Worm (Caenorhabditis elegans) whole organism, early embryonic: Measurements from ENCODE around the gene F09E10.7.

Experiments used
- B0310.2 ChIP-seq: sonication (generic microtip); optimal IDR thresholded peaks from 2 replicates; lab custom pipeline; 2016; ENCODE audit warnings: mild to moderate bottlenecking, missing genetic modification characterization, missing compliant biosample characterization
- F13C5.2 ChIP-seq: sonication (generic microtip); optimal IDR thresholded peaks from 2 replicates; lab custom pipeline; 2017; ENCODE audit warnings: mild to moderate bottlenecking, missing genetic modification characterization, inconsistent platforms, missing compliant biosample characterization
- aly-1 ChIP-seq: sonication (generic microtip); optimal IDR thresholded peaks from 2 replicates; lab custom pipeline; 2016; ENCODE audit warnings: missing genetic modification characterization, missing compliant biosample characterization
- ama-1 ChIP-seq: fragments of 150-350 bp; optimal IDR thresholded peaks from 2 replicates; lab custom pipeline; 2014
- ceh-13 ChIP-seq: fragments of 200-800 bp; sonication (Bioruptor generic); optimal IDR thresholded peaks from 2 replicates; lab custom pipeline; 2018; ENCODE audit warnings: mild to moderate bottlenecking, missing genetic modification characterization, missing compliant biosample characterization
- ceh-36 ChIP-seq: sonication (generic microtip); optimal IDR thresholded peaks from 2 replicates; lab custom pipeline; 2016; ENCODE audit warnings: missing genetic modification characterization, inconsistent platforms, missing compliant biosample characterization
- ets-7 ChIP-seq: sonication (generic microtip); optimal IDR thresholded peaks from 2 replicates; lab custom pipeline; 2016; ENCODE audit warnings: missing genotype, missing genetic modification characterization, missing compliant biosample characterization
- flt-1 ChIP-seq: fragments of 200-800 bp; sonication (Bioruptor generic); IDR thresholded peaks from 2 replicates; pipeline ENCODE4 v1.3.6; 2022; ENCODE audit warnings: missing genetic modification characterization, missing compliant biosample characterization
- hmbx-1 ChIP-seq: sonication (generic microtip); optimal IDR thresholded peaks from 2 replicates; lab custom pipeline; 2016; ENCODE audit warnings: mild to moderate bottlenecking, missing genetic modification characterization, missing compliant biosample characterization
- hmg-4 ChIP-seq: fragments of 200-800 bp; sonication (Bioruptor generic); optimal IDR thresholded peaks from 2 replicates; lab custom pipeline; 2018; ENCODE audit warnings: mild to moderate bottlenecking, missing genetic modification characterization, missing compliant biosample characterization
- hnd-1 ChIP-seq: sonication (generic microtip); optimal IDR thresholded peaks from 2 replicates; lab custom pipeline; 2016; ENCODE audit warnings: missing genetic modification characterization, missing compliant biosample characterization
- pes-1 ChIP-seq: fragments of 200-800 bp; sonication (Bioruptor generic); IDR thresholded peaks from 2 replicates; pipeline ENCODE4 v1.3.6; 2022; ENCODE audit warnings: missing genetic modification reagents, missing genetic modification characterization, missing compliant biosample characterization
- scrt-1 ChIP-seq: fragments of 200-800 bp; sonication (Bioruptor generic); IDR thresholded peaks from 2 replicates; pipeline ENCODE4 v1.3.6; 2022; ENCODE audit warnings: missing genetic modification characterization, missing compliant biosample characterization
- sea-1 ChIP-seq: fragments of 200-800 bp; sonication (Bioruptor generic); conservative IDR thresholded peaks from 2 replicates; pipeline ENCODE4 v1.3.6; 2022; ENCODE audit warnings: missing genetic modification characterization, missing compliant biosample characterization
- tbx-11 ChIP-seq: fragments of 200-800 bp; sonication (Bioruptor generic); IDR thresholded peaks from 2 replicates; pipeline ENCODE4 v1.3.6; 2022; ENCODE audit warnings: missing genetic modification characterization, missing compliant biosample characterization
- tbx-37 ChIP-seq: fragments of 200-800 bp; sonication (Bioruptor generic); conservative IDR thresholded peaks from 2 replicates; pipeline ENCODE4 v1.3.6; 2022; ENCODE audit warnings: missing genetic modification reagents, missing genetic modification characterization, missing compliant biosample characterization
- tra-4 ChIP-seq: sonication (generic microtip); optimal IDR thresholded peaks from 2 replicates; lab custom pipeline; 2017; ENCODE audit warnings: missing genetic modification characterization, missing compliant biosample characterization

Gene F09E10.7

ce11 chrX:1492174-1492573 is 9.5 kb downstream of the F09E10.7 start:
- TF ChIP-seq F13C5.2 (tag; lab: Kevin White, UChicago) (no peak), B0310.2 (tag; lab: Kevin White, UChicago) (no peak), tbx-11 (GFP tag; lab: Robert Waterston, UW) (no peak), ceh-13 (no peak), hmbx-1 (tag; lab: Kevin White, UChicago) (no peak), hmg-4 (GFP tag; lab: Kevin White, UChicago) (no peak), hnd-1 (tag; lab: Kevin White, UChicago) (no peak), ets-7 (tag; lab: Kevin White, UChicago) (no peak), pes-1 (GFP tag; lab: Robert Waterston, UW) (no peak), aly-1 (tag; lab: Kevin White, UChicago) (no peak)

- no peak for TF ChIP-seq scrt-1 (GFP tag; lab: Robert Waterston, UW)
- TF ChIP-seq hnd-1 (tag; lab: Kevin White, UChicago) = no peak
- no peak for TF ChIP-seq F13C5.2 (tag; lab: Kevin White, UChicago)
- TF ChIP-seq flt-1 (GFP tag; lab: Robert Waterston, UW) = no peak
- TF ChIP-seq tbx-11 (GFP tag; lab: Robert Waterston, UW) = no peak
- TF ChIP-seq pes-1 (GFP tag; lab: Robert Waterston, UW) = no peak
- TF ChIP-seq tbx-37 (GFP tag; lab: Robert Waterston, UW) = no peak
- no peak for TF ChIP-seq B0310.2 (tag; lab: Kevin White, UChicago)
- TF ChIP-seq hmg-4 (GFP tag; lab: Kevin White, UChicago) = no peak
- no peak for TF ChIP-seq ama-1 (lab: Kevin White, UChicago)
- TF ChIP-seq aly-1 (tag; lab: Kevin White, UChicago) = no peak
- no peak for TF ChIP-seq ets-7 (tag; lab: Kevin White, UChicago)
- no peak for TF ChIP-seq hmbx-1 (tag; lab: Kevin White, UChicago)
- no peak for TF ChIP-seq sea-1
- no peak for TF ChIP-seq ceh-13
- no peak for TF ChIP-seq tra-4
- no peak for TF ChIP-seq ceh-36 (tag; lab: Kevin White, UChicago)
Observed at ce11 chrX:1491036-1491435, 10.6 kb downstream of the F09E10.7 start.

- no peak for TF ChIP-seq sea-1
- TF ChIP-seq scrt-1 (GFP tag; lab: Robert Waterston, UW) = no peak
- TF ChIP-seq pes-1 (GFP tag; lab: Robert Waterston, UW) = no peak
- no peak for TF ChIP-seq hmbx-1 (tag; lab: Kevin White, UChicago)
- no peak for TF ChIP-seq B0310.2 (tag; lab: Kevin White, UChicago)
- TF ChIP-seq ceh-13 = no peak
- no peak for TF ChIP-seq ets-7 (tag; lab: Kevin White, UChicago)
- no peak for TF ChIP-seq flt-1 (GFP tag; lab: Robert Waterston, UW)
- TF ChIP-seq tra-4 = no peak
- no peak for TF ChIP-seq hmg-4 (GFP tag; lab: Kevin White, UChicago)
- no peak for TF ChIP-seq F13C5.2 (tag; lab: Kevin White, UChicago)
- TF ChIP-seq hnd-1 (tag; lab: Kevin White, UChicago) = no peak
- TF ChIP-seq ama-1 (lab: Kevin White, UChicago) = no peak
Observed at ce11 chrX:1489574-1489973, 12.1 kb downstream of the F09E10.7 start.

ce11 chrX:1488775-1489174 is 12.9 kb downstream of the F09E10.7 start:
- TF ChIP-seq scrt-1 (GFP tag; lab: Robert Waterston, UW) = no peak
- TF ChIP-seq tbx-11 (GFP tag; lab: Robert Waterston, UW) = no peak
- no peak for TF ChIP-seq aly-1 (tag; lab: Kevin White, UChicago)
- no peak for TF ChIP-seq tra-4

ce11 chrX:1487096-1487495 is 14.6 kb downstream of the F09E10.7 start:
- TF ChIP-seq ceh-13 (no peak), tbx-11 (GFP tag; lab: Robert Waterston, UW) (no peak), ceh-36 (tag; lab: Kevin White, UChicago) (no peak), ama-1 (lab: Kevin White, UChicago) (no peak), pes-1 (GFP tag; lab: Robert Waterston, UW) (no peak), scrt-1 (GFP tag; lab: Robert Waterston, UW) (no peak), hmbx-1 (tag; lab: Kevin White, UChicago) (no peak), F13C5.2 (tag; lab: Kevin White, UChicago) (no peak), flt-1 (GFP tag; lab: Robert Waterston, UW) (no peak), sea-1 (no peak), hmg-4 (GFP tag; lab: Kevin White, UChicago) (no peak), aly-1 (tag; lab: Kevin White, UChicago) (no peak), hnd-1 (tag; lab: Kevin White, UChicago) (no peak), ets-7 (tag; lab: Kevin White, UChicago) (no peak), tbx-37 (GFP tag; lab: Robert Waterston, UW) (no peak)

- TF ChIP-seq flt-1 (GFP tag; lab: Robert Waterston, UW) = no peak
- TF ChIP-seq sea-1 = no peak
- TF ChIP-seq aly-1 (tag; lab: Kevin White, UChicago) = no peak
- TF ChIP-seq B0310.2 (tag; lab: Kevin White, UChicago) = no peak
- TF ChIP-seq hnd-1 (tag; lab: Kevin White, UChicago) = no peak
- no peak for TF ChIP-seq ceh-13
- TF ChIP-seq pes-1 (GFP tag; lab: Robert Waterston, UW) = no peak
- TF ChIP-seq scrt-1 (GFP tag; lab: Robert Waterston, UW) = no peak
- TF ChIP-seq tbx-11 (GFP tag; lab: Robert Waterston, UW) = no peak
- no peak for TF ChIP-seq ets-7 (tag; lab: Kevin White, UChicago)
- TF ChIP-seq F13C5.2 (tag; lab: Kevin White, UChicago) = no peak
- no peak for TF ChIP-seq tra-4
Observed at ce11 chrX:1486135-1486648, 15.5 kb downstream of the F09E10.7 start, which contains the start of the genes D1005.10 and dhs-25. Gene D1005.10, minus strand, starts transcription at chrX:1486185. Gene dhs-25, plus strand, starts transcription at chrX:1486532.

- TF ChIP-seq hnd-1 (tag; lab: Kevin White, UChicago) (no peak), B0310.2 (tag; lab: Kevin White, UChicago) (no peak), ceh-13 (no peak), tra-4 (no peak), ama-1 (lab: Kevin White, UChicago) (no peak), hmbx-1 (tag; lab: Kevin White, UChicago) (no peak)
Observed at ce11 chrX:1485718-1486117, 15.9 kb downstream of the F09E10.7 start, which contains the start of gene D1005.4. Gene D1005.4, minus strand, starts transcription at chrX:1485818.
